Worm (Caenorhabditis elegans) whole organism, midembryonic: ENCODE data around the gene C01G5.5.

ENCODE experiments used
- T22C8.4 ChIP-seq: fragments of 200-800 bp; sonication (Bioruptor generic); IDR thresholded peaks from 2 replicates; pipeline ENCODE4 v1.3.6; 2022; ENCODE audit warnings: missing genetic modification characterization, missing compliant biosample characterization
- cog-1 ChIP-seq: sonication (generic microtip); optimal IDR thresholded peaks from 2 replicates; lab custom pipeline; 2016; ENCODE audit warnings: missing genetic modification characterization, missing compliant biosample characterization
- flt-1 ChIP-seq: fragments of 200-800 bp; sonication (Bioruptor generic); IDR thresholded peaks from 2 replicates; pipeline ENCODE4 v1.3.6; 2022; ENCODE audit warnings: missing genetic modification characterization, missing compliant biosample characterization
- klf-2 ChIP-seq: fragments of 200-800 bp; sonication (Bioruptor generic); conservative IDR thresholded peaks from 2 replicates; pipeline ENCODE4 v1.3.6; 2022; ENCODE audit warnings: missing genetic modification reagents, missing genetic modification characterization, missing compliant biosample characterization
- med-1 ChIP-seq: sonication (generic microtip); optimal IDR thresholded peaks from 2 replicates; lab custom pipeline; 2017; ENCODE audit warnings: missing genetic modification characterization, mild to moderate bottlenecking, missing compliant biosample characterization, antibody characterized with exemption, missing genetic modification reagents; ENCODE audit not compliant: insufficient read depth
- ref-1 ChIP-seq: fragments of 200-800 bp; sonication (Bioruptor generic); conservative IDR thresholded peaks from 2 replicates; pipeline ENCODE4 v1.3.6; 2022; ENCODE audit warnings: missing genetic modification reagents, missing genetic modification characterization, missing compliant biosample characterization
- tab-1 ChIP-seq: fragments of 200-800 bp; sonication (Bioruptor generic); IDR thresholded peaks from 2 replicates; pipeline ENCODE4 v1.3.6; 2022; ENCODE audit warnings: missing genetic modification characterization, missing compliant biosample characterization
- ztf-23 ChIP-seq: fragments of 200-800 bp; sonication (Bioruptor generic); IDR thresholded peaks from 2 replicates; pipeline ENCODE4 v1.3.6; 2022; ENCODE audit warnings: missing genetic modification reagents, missing genetic modification characterization, missing compliant biosample characterization
- ztf-29 ChIP-seq: fragments of 200-800 bp; sonication (Bioruptor generic); IDR thresholded peaks from 2 replicates; pipeline ENCODE4 v1.3.6; 2022; ENCODE audit warnings: missing genetic modification reagents, missing genetic modification characterization, missing compliant biosample characterization

Gene C01G5.5

DNA sequence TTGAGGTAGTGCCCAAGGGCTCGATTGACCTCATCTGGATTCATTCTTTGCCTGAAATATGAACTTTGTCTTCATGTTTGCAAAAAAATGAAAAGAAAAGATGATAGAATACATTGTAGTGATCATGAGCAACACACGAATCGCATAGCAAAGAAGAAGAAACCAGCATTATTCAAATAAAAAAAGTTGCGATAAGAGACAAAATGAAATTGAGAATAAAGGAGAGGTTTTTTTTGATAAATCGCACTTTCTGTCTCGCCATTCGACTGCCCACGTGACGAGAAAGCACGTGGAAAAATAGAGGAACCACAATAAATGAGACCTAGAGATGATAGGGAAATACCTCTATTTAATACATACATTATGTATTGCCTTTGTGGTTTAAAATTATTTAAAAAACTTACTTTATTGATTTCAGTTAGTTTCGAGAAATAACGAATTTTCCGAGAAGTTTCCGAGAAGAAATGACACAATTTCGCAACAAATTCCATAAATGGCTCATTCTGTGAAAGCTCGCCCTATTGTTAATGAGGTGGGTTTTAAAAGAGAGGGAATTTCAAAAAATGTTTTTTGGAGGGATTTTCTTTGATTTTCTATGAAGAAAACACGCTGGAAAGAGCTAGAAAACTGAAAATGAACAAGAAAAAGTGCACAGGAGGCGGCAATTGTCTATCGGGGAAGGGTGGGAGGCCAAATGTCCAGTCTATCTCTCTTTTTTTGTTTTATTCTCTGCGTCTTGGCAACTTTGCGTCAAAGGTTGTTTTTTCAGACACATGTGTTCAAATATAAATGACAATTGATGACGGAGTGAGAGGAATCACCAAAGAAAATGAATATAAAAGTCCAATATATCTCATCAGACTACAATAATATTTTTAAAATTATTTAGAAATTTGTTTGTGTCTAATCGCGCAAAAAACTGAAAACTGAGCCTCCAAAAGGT, 31.2 kb downstream of the C01G5.5 start, which contains the start of gene paqr-1:
Gene paqr-1 (minus strand): TSS at position 51 of the 943 bp plus-strand sequence.
- TF ChIP-seq ztf-23, result no peak
- no peak for TF ChIP-seq ref-1
- no peak for TF ChIP-seq T22C8.4 (GFP tag; lab: Robert Waterston, UW)
- no peak for TF ChIP-seq tab-1 (GFP tag; lab: Robert Waterston, UW)
- TF ChIP-seq ztf-29, result no peak
- no peak for TF ChIP-seq klf-2
- TF ChIP-seq cog-1 (tag; lab: Kevin White, UChicago), result no peak
- no peak for TF ChIP-seq med-1 (GFP tag; lab: Kevin White, UChicago)
- TF ChIP-seq flt-1 (GFP tag; lab: Robert Waterston, UW), result no peak

DNA sequence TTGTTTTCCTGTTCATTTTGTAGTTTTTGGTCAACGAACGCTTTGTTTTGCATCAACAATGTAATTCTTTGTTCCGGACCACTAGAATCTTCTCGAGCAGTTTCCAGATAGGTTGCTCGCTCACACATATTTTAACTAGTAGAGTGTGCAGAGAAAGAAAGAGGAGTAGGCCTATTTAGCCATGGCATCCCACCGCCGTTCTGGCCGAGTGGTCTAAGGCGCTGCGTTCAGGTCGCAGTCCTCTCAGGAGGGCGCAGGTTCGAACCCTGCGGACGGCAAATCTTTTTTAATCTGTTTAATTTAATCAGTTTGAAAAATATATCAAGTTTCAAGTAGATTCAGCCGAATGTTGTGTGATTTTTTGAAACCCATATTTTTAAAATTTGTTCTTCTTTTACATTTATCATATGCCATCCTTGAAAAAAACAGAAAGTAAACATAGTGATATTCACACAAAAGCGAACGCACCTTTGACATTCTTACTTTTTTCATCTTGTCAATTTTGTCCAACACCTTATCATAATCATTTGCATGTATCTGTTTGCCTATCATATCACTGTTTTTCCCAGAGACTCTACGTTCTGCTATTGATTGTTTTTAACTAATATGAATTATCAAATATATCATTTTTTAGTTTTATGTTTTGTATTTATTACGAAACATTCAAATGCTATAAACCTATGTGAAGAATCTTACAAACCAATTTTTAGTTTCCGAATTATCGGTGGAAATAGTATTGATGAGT, 32.4 kb downstream of the C01G5.5 start, which contains the start of gene try-3:
Gene try-3 (plus strand): TSS at position 532 of the 745 bp plus-strand sequence.
- TF ChIP-seq T22C8.4 (GFP tag; lab: Robert Waterston, UW) (peak; percentile 46; the same call in 1 of the 2 replicates), tab-1 (GFP tag; lab: Robert Waterston, UW) (peak; percentile 85), med-1 (GFP tag; lab: Kevin White, UChicago) (peak; percentile 43), cog-1 (tag; lab: Kevin White, UChicago) (peak; percentile 56), flt-1 (GFP tag; lab: Robert Waterston, UW) (peak; percentile 92), klf-2 (0 out of 2 replicates have a peak, but pooled peaks have one; percentile 59), ztf-29 (0 out of 2 replicates have a peak, but pooled peaks have one; percentile 46), ztf-23 (peak; percentile 84), ref-1 (peak; percentile 71; the same call in 1 of the 2 replicates)

DNA sequence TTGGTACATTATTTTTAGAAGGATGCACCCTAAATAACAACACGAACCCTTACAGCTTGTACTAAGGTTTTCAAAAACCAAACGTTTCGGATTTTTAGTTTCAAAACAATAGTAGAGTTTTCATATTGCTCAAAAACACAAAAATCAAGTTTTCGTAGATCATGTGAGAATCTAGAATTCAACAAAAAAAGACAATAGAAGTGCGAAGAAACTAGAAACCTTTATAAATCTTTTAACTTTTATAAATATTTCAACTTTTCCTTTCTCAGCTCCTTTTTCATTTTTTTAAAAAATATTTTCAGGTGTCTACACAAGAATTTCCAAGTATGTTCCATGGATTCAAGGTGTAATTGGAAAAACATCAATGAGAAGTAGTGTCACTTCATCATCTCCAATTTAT, 36.0 kb downstream of the C01G5.5 start, which contains the start of gene best-9:
Gene best-9 (plus strand): TSS at position 301 of the 400 bp plus-strand sequence.
- TF ChIP-seq ztf-29 (no peak), T22C8.4 (GFP tag; lab: Robert Waterston, UW) (no peak), cog-1 (tag; lab: Kevin White, UChicago) (no peak), ref-1 (no peak), klf-2 (no peak), tab-1 (GFP tag; lab: Robert Waterston, UW) (no peak), ztf-23 (no peak), med-1 (GFP tag; lab: Kevin White, UChicago) (no peak)

DNA sequence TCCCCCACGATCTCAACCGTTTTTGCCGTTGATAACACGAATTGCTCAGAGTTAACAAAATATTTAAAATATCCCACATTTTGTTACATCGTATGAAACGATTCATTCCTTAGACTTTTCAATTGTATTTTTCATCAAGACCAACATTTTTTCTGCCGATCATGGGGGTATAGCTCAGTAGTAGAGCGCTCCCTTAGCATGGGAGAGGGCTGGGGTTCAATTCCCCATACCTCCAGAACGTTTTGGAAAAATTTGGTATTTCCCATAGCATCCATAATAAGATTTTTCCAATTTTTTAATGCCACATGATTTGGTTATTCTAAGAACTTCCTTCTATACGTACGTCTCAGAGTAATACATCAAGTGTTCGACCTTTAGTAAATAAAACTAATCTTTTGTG, 37.6 kb downstream of the C01G5.5 start:
- TF ChIP-seq med-1 (GFP tag; lab: Kevin White, UChicago), result no peak
- TF ChIP-seq klf-2, result no peak
- no peak for TF ChIP-seq cog-1 (tag; lab: Kevin White, UChicago)
- TF ChIP-seq flt-1 (GFP tag; lab: Robert Waterston, UW), result no peak
- TF ChIP-seq ztf-23, result no peak
- TF ChIP-seq ref-1, result no peak
- no peak for TF ChIP-seq ztf-29
- TF ChIP-seq T22C8.4 (GFP tag; lab: Robert Waterston, UW), result no peak
- TF ChIP-seq tab-1 (GFP tag; lab: Robert Waterston, UW), result no peak

DNA sequence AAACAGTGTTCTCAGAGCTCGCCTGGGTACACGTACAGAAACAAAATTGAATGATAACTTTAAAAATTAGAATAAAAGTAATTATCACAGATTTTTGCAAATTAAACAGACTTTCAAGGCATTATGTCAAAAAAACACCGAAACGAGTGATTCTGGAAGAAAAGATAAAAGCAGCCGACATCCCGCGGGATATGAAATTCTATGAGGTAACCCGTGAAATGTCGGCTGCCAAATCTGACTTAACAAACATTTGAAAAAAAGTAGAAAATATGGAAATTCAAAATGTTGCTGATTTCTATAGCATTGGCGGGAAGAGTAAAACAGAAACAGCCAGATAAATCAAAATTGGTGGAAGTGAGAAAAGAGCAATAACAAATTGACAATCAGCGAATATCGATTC, 41.2 kb downstream of the C01G5.5 start:
- TF ChIP-seq cog-1 (tag; lab: Kevin White, UChicago) (no peak), med-1 (GFP tag; lab: Kevin White, UChicago) (no peak), T22C8.4 (GFP tag; lab: Robert Waterston, UW) (no peak), ztf-23 (no peak), ztf-29 (no peak)

DNA sequence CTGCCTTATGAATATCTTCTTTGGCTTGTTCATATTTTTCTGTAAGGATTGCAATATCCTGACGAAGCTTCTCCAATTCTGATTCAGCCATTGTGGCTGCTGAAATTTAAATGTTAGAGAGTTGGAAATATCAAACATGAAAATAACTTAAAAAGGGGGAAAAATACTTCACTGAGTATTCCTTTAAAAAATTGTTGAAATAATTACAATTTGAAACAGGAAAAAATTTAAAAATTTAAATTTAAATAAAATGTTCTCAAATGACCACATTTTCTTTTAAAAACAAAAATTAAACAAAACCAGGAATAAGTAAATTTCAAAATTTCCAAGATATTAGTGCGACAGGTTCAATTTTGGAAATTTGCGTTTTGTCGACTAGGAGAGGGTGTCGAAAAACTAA, 47.8 kb downstream of the C01G5.5 start, which contains the start of gene bicd-1:
Gene bicd-1 (minus strand): TSS at position 101 of the 400 bp plus-strand sequence.
- TF ChIP-seq T22C8.4 (GFP tag; lab: Robert Waterston, UW) (no peak), med-1 (GFP tag; lab: Kevin White, UChicago) (no peak)

DNA sequence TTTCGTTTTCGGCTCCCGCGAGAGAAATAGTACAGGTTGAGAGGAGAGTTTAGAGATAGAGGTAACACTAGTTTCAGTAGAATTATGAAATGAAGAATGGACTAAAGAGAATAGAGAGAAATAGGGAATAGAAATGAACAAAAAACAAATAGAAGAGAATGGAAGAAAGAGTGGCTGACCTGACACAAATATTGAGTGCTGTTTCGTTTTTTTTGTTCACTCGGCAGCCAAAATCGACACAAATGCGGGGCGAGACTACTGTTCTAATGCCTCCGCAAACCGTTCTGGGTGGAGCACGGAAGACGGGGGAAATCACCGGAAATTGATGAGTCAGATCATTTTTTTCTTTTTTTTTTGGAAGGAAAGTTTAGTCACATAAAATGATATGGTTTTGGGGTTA, 48.2 kb downstream of the C01G5.5 start:
- TF ChIP-seq med-1 (GFP tag; lab: Kevin White, UChicago), result no peak
- no peak for TF ChIP-seq ref-1
- TF ChIP-seq flt-1 (GFP tag; lab: Robert Waterston, UW), result no peak
- TF ChIP-seq ztf-29, result no peak
- TF ChIP-seq cog-1 (tag; lab: Kevin White, UChicago), result no peak
- TF ChIP-seq T22C8.4 (GFP tag; lab: Robert Waterston, UW), result no peak

DNA sequence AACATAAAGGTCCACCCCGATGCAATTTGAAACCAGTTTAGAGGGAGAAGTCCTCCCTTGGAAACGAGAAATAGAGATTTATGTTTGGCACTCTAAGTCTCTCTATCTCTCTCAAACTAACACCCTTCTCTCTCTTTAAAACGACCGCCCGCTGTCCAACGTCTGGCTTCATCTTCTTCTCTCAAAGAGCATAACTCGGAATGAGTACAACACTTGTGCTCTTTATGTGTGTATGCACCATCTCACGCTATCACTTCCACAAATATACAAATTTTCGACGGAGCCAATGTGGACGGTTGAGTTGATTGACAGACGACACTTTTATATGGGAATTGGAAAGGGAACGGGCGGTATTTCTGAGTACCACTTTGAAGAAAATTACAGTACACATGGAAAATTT, 49.9 kb downstream of the C01G5.5 start:
- TF ChIP-seq klf-2, result no peak
- no peak for TF ChIP-seq cog-1 (tag; lab: Kevin White, UChicago)
- TF ChIP-seq tab-1 (GFP tag; lab: Robert Waterston, UW), result no peak
- TF ChIP-seq ztf-29, result no peak
- TF ChIP-seq ref-1, result no peak
- no peak for TF ChIP-seq ztf-23
- no peak for TF ChIP-seq flt-1 (GFP tag; lab: Robert Waterston, UW)
- TF ChIP-seq med-1 (GFP tag; lab: Kevin White, UChicago), result no peak
- TF ChIP-seq T22C8.4 (GFP tag; lab: Robert Waterston, UW), result no peak
